Worm (Caenorhabditis elegans): ENCODE results near the gene cpg-23.
"Not testable (repeated sequence)": the region's sequence is repeated elsewhere in the genome, so short reads cannot be mapped to it uniquely, and the experiment has no call there.

The cpg-23 gene

DNA sequence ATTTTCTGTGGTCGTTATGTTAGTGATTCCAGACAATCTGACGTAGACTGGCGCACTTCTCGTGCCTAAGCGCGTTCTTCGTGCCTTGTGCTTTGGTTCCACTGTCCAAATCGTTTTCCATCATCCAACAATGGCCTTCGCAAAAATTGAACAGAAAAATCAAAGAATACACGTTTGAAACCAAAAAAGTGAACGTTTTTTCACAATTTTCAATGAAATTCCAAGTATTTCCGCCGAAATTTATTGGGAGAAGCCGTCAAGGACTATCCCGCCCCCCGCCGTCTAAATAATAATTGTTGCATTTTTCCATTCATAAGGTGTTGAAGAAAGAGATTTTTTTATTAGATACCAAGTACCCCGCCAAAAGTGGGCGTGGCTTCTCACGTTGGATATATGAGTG is at the start of gene cpg-23:
cpg-23 (plus strand) TSS at position 301 of the 400 bp plus-strand sequence.
- no peak for TF ChIP-seq unc-62 (GFP tag; optimal IDR thresholded peaks at IDR 0.05)

DNA sequence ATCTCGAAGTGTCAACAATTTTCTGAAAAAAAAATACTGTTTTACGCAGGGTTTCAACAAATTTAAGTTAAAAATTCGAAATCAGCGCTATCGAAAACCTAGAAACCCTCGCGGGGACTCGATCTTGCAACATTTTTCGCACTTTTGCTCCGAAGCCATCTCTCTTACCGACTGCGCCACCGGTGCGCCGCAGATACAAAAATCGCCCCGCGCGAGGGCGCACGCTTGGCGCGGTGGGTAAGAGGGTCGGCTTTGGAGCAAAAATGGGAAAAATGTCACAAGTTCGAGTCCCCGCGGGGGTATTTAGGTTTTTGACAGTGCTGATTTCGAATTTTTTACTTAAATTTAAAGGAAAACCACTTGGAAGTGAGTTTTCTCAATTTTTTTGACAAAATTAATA is 49.7 kb upstream of the cpg-23 start:
- no peak for TF ChIP-seq unc-62 (GFP tag; optimal IDR thresholded peaks at IDR 0.05)

DNA sequence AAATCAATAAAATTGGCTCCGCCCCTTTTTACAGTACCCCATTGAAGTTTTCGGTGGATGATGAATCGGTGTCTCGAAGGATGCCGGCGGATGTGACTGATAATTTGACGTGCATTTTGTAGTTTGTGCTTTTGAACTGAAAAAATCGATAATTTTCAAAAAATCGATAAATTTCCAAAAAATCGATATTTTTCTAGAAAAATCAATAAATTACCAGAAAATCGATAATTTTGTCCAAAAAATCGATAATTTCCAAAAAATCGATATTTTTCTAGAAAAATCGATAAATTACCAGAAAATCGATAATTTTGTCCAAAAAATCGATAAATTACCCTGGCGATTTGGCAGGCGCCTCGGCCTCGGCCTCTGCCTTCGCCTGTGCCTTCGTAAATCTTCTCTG is 41.1 kb upstream of the cpg-23 start:
- no peak for TF ChIP-seq unc-62 (GFP tag; optimal IDR thresholded peaks at IDR 0.05)

DNA sequence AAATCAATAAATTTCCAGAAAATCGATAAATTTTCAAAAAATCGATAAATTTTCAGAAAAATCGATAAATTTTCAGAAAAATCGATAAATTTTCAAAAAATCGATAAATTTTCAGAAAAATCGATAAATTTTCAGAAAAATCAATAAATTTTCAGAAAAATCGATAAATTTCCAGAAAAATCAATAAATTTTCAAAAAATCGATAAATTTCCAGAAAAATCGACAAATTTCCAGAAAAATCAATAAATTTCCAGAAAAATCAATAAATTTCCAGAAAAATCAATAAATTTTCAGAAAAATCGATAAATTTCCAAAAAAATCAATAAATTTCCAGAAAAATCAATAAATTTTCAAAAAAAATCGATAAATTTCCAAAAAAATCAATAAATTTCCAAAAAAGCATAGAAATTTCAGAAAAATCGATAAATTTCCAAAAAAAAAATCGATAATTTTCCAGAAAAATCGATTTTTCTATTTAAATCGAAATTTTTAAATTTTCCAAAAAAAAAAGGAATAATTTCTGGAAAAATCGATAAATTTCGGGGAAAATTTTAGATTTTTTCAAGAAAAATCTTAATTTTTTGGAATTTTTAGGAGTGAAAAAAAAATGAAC is 38.9 kb upstream of the cpg-23 start, which contains the start of gene zhp-4:
zhp-4 (minus strand) TSS at position 198 of the 613 bp plus-strand sequence.
- TF ChIP-seq unc-62 (GFP tag; optimal IDR thresholded peaks at IDR 0.05), result not testable (repeated sequence)

DNA sequence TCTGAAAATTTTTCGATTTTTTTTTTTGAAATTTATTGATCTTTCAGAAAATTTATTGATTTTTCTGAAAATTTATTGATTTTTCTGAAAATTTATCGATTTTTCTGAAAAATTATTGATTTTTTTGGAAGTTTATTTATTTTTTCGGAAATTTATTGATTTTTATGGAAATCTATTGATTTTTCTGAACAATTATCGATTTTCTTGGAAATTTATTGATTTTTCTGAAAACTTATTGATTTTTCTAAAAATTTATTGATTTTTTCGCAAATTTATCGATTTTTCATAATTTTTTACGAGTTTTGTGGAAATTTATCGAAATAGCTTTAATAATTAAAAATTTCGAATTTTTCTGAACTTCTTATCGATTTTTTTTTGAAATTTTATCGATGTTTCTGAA is 33.5 kb upstream of the cpg-23 start:
- no peak for TF ChIP-seq unc-62 (GFP tag; optimal IDR thresholded peaks at IDR 0.05)

DNA sequence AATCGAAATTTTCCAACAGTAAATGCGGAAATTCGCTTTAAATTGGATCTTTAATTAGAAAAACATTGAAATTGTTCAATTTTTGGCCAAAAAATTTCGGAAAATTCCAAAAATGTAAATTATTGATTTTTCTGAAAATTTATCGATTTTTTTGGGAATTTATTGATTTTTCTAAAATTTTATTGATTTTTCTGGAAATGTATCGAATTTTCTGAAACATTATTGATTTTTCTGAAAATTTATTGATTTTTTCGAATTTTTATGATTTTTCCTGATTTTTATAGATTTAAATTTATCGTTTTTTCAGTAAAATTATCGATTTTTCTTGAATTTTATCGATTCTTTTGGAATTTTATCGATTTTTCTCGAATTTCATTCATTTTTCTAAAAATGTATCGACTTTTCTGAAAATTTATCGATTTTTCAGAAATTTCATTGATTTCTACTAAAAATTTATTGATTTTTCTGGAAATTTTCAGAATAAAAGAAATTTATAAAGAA is 23.7 kb upstream of the cpg-23 start:
- TF ChIP-seq unc-62 (GFP tag; optimal IDR thresholded peaks at IDR 0.05), result no peak

DNA sequence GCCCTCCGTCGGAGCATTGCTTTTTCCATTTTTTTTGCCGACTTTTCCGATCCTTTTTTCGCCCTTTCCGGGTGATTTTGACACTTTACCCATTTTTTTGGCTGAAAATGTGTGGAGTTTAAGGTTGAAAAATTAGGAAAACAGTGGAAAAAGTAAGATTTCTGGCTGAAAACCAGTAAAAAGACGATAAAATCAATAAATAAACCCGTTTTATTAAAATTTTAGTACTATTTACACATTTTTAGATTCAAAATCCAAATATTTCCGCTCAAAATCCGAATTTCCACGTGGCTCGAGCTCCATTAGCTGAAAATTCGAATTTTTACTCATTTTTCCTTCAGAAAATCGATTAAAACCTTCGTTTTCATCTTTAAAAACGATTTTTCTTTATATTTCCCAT is 22.3 kb upstream of the cpg-23 start, which contains the start of gene pro-3:
pro-3 (minus strand) TSS at position 101 of the 400 bp plus-strand sequence.
- TF ChIP-seq unc-62 (GFP tag; optimal IDR thresholded peaks at IDR 0.05), result no peak

DNA sequence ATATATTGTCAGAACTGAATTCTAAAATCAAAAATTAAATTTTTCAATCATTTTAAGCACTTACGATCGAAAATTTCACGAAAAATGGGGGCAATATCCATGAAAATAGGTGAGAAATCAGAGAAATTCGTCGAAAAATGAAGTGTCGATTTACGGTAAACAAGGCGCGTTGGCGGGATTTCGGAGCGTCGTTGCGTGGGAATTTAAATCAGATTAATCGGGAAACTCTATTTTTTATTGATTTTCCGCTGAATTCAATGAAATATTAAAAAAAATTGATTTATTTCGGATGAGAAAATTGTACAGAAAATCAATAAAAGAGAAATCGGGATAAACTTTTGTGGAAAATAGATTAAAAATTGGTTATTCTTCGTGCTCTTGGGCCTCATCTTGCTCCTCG is 21.3 kb upstream of the cpg-23 start, which contains the start of gene Y39B6A.13:
Y39B6A.13 (minus strand) TSS at position 166 of the 400 bp plus-strand sequence.
- no peak for TF ChIP-seq unc-62 (GFP tag; optimal IDR thresholded peaks at IDR 0.05)

DNA sequence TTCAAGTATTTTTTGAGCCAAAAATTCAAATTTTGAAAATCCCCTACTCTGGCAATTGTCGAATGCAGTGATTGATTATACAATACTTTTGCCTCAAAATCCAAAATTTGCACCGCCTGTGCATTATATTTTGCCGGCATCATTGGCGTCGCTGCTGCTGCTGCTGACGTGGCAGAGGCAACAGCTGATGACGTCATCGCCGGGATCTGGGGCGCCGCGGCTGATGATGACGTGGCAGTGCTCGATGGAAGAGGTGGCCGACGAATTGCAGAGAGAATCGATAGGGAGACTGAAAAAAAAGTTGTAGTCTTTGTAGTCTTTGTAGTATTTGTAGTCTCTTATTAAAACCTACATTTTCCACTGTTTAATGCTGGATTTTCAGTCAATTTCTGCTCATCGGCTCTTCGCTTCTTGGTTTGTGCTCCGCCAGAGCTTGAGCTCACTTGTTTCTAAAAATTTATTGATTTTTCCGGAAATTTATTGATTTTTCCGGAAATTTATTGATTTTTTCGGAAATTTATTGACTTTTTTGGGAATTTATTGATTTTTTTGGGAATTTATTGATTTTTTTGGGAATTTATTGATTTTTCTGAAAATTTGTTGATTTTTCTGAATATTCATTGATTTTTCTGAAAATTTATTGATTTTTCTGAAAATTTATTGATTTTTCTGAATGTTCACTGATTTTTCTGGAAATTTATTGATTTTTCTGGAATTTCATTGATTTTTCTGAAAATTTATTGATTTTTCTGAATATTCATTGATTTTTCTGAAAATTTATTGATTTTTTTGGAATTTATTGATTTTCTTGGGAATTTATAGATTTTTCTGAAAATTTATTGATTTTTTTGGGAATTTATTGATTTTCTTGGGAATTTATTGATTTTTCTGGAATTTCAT is 19.6 kb upstream of the cpg-23 start:
- no peak for TF ChIP-seq unc-62 (GFP tag; optimal IDR thresholded peaks at IDR 0.05)

DNA sequence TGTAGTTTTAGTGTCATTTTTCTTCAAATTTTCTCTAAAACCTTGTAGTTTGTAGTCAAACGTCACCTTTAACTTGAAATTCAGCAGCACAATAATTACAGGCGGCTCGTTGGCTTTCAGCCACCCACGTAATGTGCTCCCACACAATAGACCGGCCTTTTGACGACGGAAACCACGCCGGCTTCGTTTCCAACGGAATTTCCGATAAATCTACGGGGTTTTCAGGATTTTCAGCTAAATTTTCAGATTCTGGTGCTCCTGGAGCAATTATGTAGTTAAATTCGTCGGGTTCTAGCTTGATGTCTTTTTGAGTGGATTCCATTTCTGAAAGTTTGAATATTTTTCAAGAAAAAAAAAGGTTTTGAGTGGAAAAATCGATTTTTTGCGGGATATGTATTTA is 16.0 kb upstream of the cpg-23 start, which contains the start of gene bed-1:
bed-1 (minus strand) TSS at position 337 of the 400 bp plus-strand sequence.
- no peak for TF ChIP-seq unc-62 (GFP tag; optimal IDR thresholded peaks at IDR 0.05)

DNA sequence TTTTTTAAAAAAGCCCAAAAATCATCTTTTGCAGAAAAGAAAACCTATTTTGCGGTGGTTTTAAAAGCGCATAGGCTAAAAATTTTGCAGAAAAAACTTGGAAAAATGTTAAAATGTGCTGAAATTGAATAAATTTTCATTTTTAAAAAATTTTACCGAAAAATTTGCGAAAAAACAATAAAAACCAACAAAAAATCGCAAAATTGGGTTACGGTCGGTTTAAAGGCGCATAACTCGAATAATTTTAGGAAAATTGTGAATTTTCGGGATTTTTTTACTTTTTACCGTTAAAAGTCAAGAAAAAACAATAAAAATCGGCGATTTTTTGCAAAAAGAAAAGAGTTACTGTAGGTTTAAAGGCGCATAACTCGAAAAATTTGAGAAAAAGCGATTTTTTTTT is 15.3 kb upstream of the cpg-23 start:
- no peak for TF ChIP-seq unc-62 (GFP tag; optimal IDR thresholded peaks at IDR 0.05)

DNA sequence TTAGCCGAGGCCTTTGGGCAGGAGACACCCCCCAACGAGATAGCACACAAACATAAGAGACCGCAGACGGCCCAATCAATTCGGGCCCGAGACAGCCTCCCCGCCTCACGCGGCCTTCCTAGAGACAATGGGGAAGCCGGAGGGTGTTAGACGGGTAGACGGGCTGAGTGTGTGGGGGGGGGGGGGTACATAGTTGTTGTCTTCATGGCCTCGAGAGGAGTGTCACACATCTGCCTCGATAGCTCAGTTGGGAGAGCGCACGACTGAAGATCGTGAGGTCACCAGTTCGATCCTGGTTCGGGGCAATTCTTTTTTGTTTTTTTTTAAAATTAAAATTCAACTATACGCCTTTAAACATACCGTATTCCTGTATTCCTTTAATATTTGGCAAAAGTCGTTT is 14.8 kb upstream of the cpg-23 start:
- no peak for TF ChIP-seq unc-62 (GFP tag; optimal IDR thresholded peaks at IDR 0.05)

DNA sequence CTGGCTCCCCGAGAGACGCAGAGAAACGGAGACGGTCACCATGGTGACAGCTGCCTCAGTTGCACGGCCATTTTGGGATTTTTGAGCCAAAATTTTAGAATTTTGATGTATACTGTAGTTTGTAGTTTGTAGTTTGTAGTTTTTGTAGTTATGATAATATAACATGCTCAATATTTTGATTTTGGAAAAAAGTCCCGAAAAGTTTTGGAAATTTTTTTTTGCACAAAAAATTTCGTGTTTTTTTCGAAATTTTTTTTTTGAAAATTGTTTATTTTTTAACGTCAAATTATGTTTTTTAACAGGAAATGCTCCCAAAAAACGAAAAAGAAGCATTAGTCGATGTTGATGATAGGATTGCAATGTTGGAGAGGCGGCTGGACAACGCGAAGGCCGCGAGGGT is 13.4 kb upstream of the cpg-23 start, which contains the start of gene dyf-17:
dyf-17 (plus strand) TSS at position 301 of the 400 bp plus-strand sequence.
- no peak for TF ChIP-seq unc-62 (GFP tag; optimal IDR thresholded peaks at IDR 0.05)

DNA sequence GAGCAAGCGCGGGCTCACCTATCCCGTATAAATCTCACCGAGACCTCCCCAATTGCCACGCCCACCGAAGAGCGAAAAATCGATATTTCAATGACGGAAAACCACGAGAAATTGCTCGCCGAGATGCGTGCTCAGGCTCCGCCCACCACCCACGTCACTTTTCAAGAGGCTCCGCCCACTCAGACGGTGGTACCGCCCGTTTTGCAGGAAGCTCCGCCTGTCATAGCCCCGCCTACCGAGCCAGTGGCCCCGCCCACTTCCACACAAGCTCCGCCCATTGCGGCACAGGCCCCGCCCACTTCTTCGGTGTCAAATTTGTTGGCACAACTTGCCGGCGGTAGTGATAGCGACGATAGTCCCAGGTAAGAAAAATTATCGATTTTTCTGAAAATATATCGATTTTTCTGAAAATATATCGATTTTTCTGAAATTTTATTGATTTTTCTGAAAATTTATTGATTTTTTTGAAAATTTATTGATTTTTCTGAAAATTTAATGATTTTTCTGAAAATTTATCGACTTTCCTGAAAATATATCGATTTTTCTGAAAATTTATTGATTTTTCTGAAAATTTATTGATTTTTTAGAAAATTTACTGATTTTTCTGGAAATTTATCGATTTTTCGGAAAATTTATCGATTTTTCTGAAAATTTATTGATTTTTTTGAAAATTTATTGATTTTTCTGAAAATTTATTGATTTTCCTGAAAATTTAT is 10.9 kb upstream of the cpg-23 start:
- TF ChIP-seq unc-62 (GFP tag; optimal IDR thresholded peaks at IDR 0.05), result no peak

DNA sequence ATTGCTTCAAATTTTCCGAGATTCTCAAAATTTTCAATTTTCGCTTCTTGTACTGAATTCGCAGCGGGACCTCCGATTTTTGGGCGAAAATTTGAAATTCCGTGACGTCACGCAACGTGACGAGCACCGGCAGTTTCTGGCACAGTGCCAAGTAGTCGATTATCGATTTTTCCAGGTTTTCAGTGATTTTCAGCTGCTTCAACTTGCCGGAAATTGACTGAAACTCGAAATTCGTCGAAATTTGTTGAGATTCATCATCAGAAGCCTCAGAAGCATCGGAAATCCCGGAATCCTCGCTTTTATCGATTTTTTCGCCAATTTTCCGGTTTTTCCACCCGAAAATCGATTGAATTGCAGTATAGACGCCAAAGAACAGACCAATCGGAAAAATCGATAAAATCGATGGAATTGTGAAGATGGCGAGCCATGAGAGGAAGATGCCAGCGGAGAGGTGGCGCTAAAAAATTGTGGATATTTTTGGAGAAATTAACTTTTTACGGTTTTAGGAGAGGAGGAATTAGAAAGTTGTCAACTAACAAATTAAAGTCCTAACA is 8.7 kb upstream of the cpg-23 start:
- no peak for TF ChIP-seq unc-62 (GFP tag; optimal IDR thresholded peaks at IDR 0.05)

Measured in whole organism, dauer.